Worm (Caenorhabditis elegans) whole organism, L4 larva: Measurements from ENCODE around the gene lido-2.

Experiments
- F26F4.8 ChIP-seq: fragments of 200-800 bp; sonication (Bioruptor generic); conservative IDR thresholded peaks from 2 replicates; pipeline ENCODE4 v1.3.6; 2022; ENCODE audit warnings: missing genetic modification characterization, missing compliant biosample characterization
- F44E2.7 ChIP-seq: fragments of 200-800 bp; sonication (Bioruptor generic); IDR thresholded peaks from 2 replicates; pipeline ENCODE4 v2.1.2; 2022; ENCODE audit warnings: missing genetic modification characterization, missing compliant biosample characterization
- F49E8.2 ChIP-seq: sonication (generic microtip); optimal IDR thresholded peaks from 2 replicates; lab custom pipeline; 2016; ENCODE audit warnings: missing compliant biosample characterization, mild to moderate bottlenecking, missing genetic modification characterization, borderline replicate concordance
- Y48G9A.11 ChIP-seq: fragments of 200-800 bp; sonication (Bioruptor generic); IDR thresholded peaks from 2 replicates; pipeline ENCODE4 v1.3.6; 2022; ENCODE audit warnings: missing genetic modification reagents, missing genetic modification characterization, missing compliant biosample characterization
- Y5F2A.4 ChIP-seq: fragments of 200-800 bp; sonication (Bioruptor generic); optimal IDR thresholded peaks from 2 replicates; lab custom pipeline; 2018; ENCODE audit warnings: mild to moderate bottlenecking, missing genetic modification characterization, missing compliant biosample characterization
- Y75B8A.6 ChIP-seq: fragments of 200-800 bp; sonication (Bioruptor generic); IDR thresholded peaks from 2 replicates; pipeline ENCODE4 v1.3.6; 2022; ENCODE audit warnings: missing genetic modification reagents, missing genetic modification characterization, missing compliant biosample characterization
- ZK337.2 ChIP-seq: fragments of 200-800 bp; sonication (Bioruptor generic); IDR thresholded peaks from 2 replicates; pipeline ENCODE4 v1.3.6; 2022; ENCODE audit warnings: missing genetic modification reagents, missing genetic modification characterization, missing compliant biosample characterization
- aha-1 ChIP-seq: fragments of 150-350 bp; peaks from one replicate; lab custom pipeline; 2014; ENCODE audit warnings: missing biosample characterization, missing genetic modification characterization
- aly-2 ChIP-seq: sonication (generic microtip); optimal IDR thresholded peaks from 2 replicates; lab custom pipeline; 2018; ENCODE audit warnings: missing biosample characterization, missing genetic modification characterization
- daf-12 ChIP-seq: fragments of 150-350 bp; optimal IDR thresholded peaks from 2 replicates; lab custom pipeline; 2014; ENCODE audit warnings: missing biosample characterization, missing genetic modification reagents, missing genetic modification characterization
- daf-8 ChIP-seq: fragments of 200-800 bp; sonication (Bioruptor generic); IDR thresholded peaks from 2 replicates; pipeline ENCODE4 v1.3.6; 2022; ENCODE audit warnings: missing genetic modification characterization, missing compliant biosample characterization
- dmd-6 ChIP-seq: fragments of 200-800 bp; sonication (Bioruptor generic); IDR thresholded peaks from 2 replicates; pipeline ENCODE4 v1.3.6; 2022; ENCODE audit warnings: missing genetic modification reagents, missing genetic modification characterization, missing compliant biosample characterization
- dmd-8 ChIP-seq: fragments of 200-800 bp; sonication (Bioruptor generic); IDR thresholded peaks from 2 replicates; pipeline ENCODE4 v1.3.6; 2022; ENCODE audit warnings: missing genetic modification characterization, missing compliant biosample characterization
- dpl-1 ChIP-seq: fragments of 150-350 bp; optimal IDR thresholded peaks from 2 replicates; lab custom pipeline; 2014; ENCODE audit warnings: missing biosample characterization, missing genetic modification reagents, missing genetic modification characterization
- fkh-10 ChIP-seq: fragments of 150-350 bp; optimal IDR thresholded peaks from 2 replicates; lab custom pipeline; 2014; ENCODE audit warnings: missing biosample characterization, missing genetic modification reagents, missing genetic modification characterization
- hif-1 ChIP-seq, 2 experiments: sonication (generic microtip); optimal IDR thresholded peaks; 2 replicates each; lab custom pipeline; 2016 to 2017; ENCODE audit warnings: missing compliant biosample characterization in 2 of 2, missing genetic modification characterization in 2 of 2, missing genetic modification reagents in 2 of 2, missing genotype in 2 of 2, mild to moderate bottlenecking in 1 of 2
- hlh-11 ChIP-seq: fragments of 200-800 bp; sonication (Bioruptor generic); optimal IDR thresholded peaks from 2 replicates; lab custom pipeline; 2018; ENCODE audit warnings: mild to moderate bottlenecking, missing genetic modification characterization, missing compliant biosample characterization
- hlh-30 ChIP-seq: sonication (generic microtip); optimal IDR thresholded peaks from 2 replicates; lab custom pipeline; 2017; ENCODE audit warnings: antibody characterized with exemption, mild to moderate bottlenecking, missing genetic modification characterization, missing compliant biosample characterization; ENCODE audit not compliant: insufficient read depth
- lim-7 ChIP-seq: fragments of 200-800 bp; sonication (Bioruptor generic); IDR thresholded peaks from 2 replicates; pipeline ENCODE4 v1.3.6; 2022; ENCODE audit warnings: missing genetic modification characterization, missing compliant biosample characterization
- lin-38 ChIP-seq: fragments of 200-800 bp; sonication (Bioruptor generic); IDR thresholded peaks from 2 replicates; pipeline ENCODE4 v1.3.6; 2022; ENCODE audit warnings: missing genetic modification reagents, missing genetic modification characterization, missing compliant biosample characterization
- madf-5 ChIP-seq, 2 experiments: fragments of 200-800 bp; sonication (Bioruptor generic); IDR thresholded peaks; 2 replicates each; pipeline ENCODE4 v1.3.6; 2022; ENCODE audit warnings: missing compliant biosample characterization in 2 of 2, missing genetic modification characterization in 2 of 2
- mdl-1 ChIP-seq, 2 experiments: fragments of 150-350 bp in 1 of 2; sonication (generic microtip) in 1 of 2; optimal IDR thresholded peaks; 2 replicates each; lab custom pipeline; 2014 to 2017; ENCODE audit warnings: missing biosample characterization in 2 of 2, missing genetic modification characterization in 2 of 2
- mep-1 ChIP-seq: fragments of 150-350 bp; sonication (generic microtip); optimal IDR thresholded peaks from 3 replicates; lab custom pipeline; 2014; ENCODE audit warnings: missing biosample characterization, missing genetic modification characterization
- mes-2 ChIP-seq: sonication (generic microtip); optimal IDR thresholded peaks from 2 replicates; lab custom pipeline; 2016; ENCODE audit warnings: missing genotype, mild to moderate bottlenecking, missing genetic modification characterization, missing compliant biosample characterization; ENCODE audit not compliant: poor library complexity, severe bottlenecking
- nhr-237 ChIP-seq: sonication (generic microtip); optimal IDR thresholded peaks from 2 replicates; lab custom pipeline; 2017; ENCODE audit warnings: missing biosample characterization, missing genetic modification characterization
- nhr-28 ChIP-seq: fragments of 150-350 bp; optimal IDR thresholded peaks from 2 replicates; lab custom pipeline; 2014; ENCODE audit warnings: missing biosample characterization, missing genetic modification characterization
- nhr-77 ChIP-seq: fragments of 150-350 bp; optimal IDR thresholded peaks from 2 replicates; lab custom pipeline; 2014; ENCODE audit warnings: missing biosample characterization, missing genetic modification characterization
- saeg-2 ChIP-seq: fragments of 200-800 bp; sonication (Bioruptor generic); IDR thresholded peaks from 2 replicates; pipeline ENCODE4 v1.3.6; 2022; ENCODE audit warnings: missing genetic modification reagents, missing genetic modification characterization, missing compliant biosample characterization
- set-16 ChIP-seq: fragments of 200-800 bp; sonication (Bioruptor generic); IDR thresholded peaks from 2 replicates; pipeline ENCODE4 v1.3.6; 2022; ENCODE audit warnings: missing genetic modification reagents, missing genetic modification characterization, missing compliant biosample characterization
- tra-1 ChIP-seq: fragments of 200-800 bp; sonication (Bioruptor generic); IDR thresholded peaks from 2 replicates; pipeline ENCODE4 v1.3.6; 2022; ENCODE audit warnings: missing genetic modification reagents, missing genetic modification characterization, missing compliant biosample characterization
- unc-130 ChIP-seq: sonication (generic microtip); optimal IDR thresholded peaks from 2 replicates; lab custom pipeline; 2016; ENCODE audit warnings: missing genetic modification reagents, missing genetic modification characterization, missing compliant biosample characterization
- unc-62 ChIP-seq, 3 experiments: fragments of 150-350 bp in 1 of 3; sonication (generic microtip); optimal IDR thresholded peaks in 2 of 3; peaks in 1 of 3; 1 replicate in 1 of 3; 2 replicates in 2 of 3; lab custom pipeline; 2014 to 2017; ENCODE audit warnings: missing biosample characterization in 3 of 3, missing genetic modification characterization in 3 of 3, missing genetic modification reagents in 3 of 3, missing genotype in 1 of 3
- vab-7 ChIP-seq: fragments of 200-800 bp; sonication (Bioruptor generic); IDR thresholded peaks from 2 replicates; pipeline ENCODE4 v1.3.6; 2022; ENCODE audit warnings: missing genetic modification reagents, missing genetic modification characterization, missing compliant biosample characterization
- zfp-3 ChIP-seq: fragments of 200-800 bp; sonication (Bioruptor generic); conservative IDR thresholded peaks from 2 replicates; pipeline ENCODE4 v1.3.6; 2022; ENCODE audit warnings: missing genetic modification reagents, missing genetic modification characterization, missing compliant biosample characterization
- ztf-11 ChIP-seq: fragments of 150-350 bp; optimal IDR thresholded peaks from 2 replicates; lab custom pipeline; 2014; ENCODE audit warnings: missing biosample characterization, missing genetic modification characterization

lido-2 gene

ce11 chrX:17055836-17056783, 44.4 kb downstream of the lido-2 start (continued):
- TF ChIP-seq F44E2.7 (no peak), madf-5 (GFP tag; IDR thresholded peaks at IDR 0.05; lab: Robert Waterston, UW) (no peak), vab-7 (no peak), aha-1 (tag; lab: Kevin White, UChicago) (peak; percentile 10), fkh-10 (GFP tag; lab: Kevin White, UChicago) (no peak), lin-38 (GFP tag; lab: Robert Waterston, UW) (no peak), hif-1 (tag; optimal IDR thresholded peaks at IDR 0.05; lab: Kevin White, UChicago) (no peak), tra-1 (GFP tag; lab: Robert Waterston, UW) (no peak), unc-62 (GFP tag; optimal IDR thresholded peaks at IDR 0.05 in 1 of 2; lab: Kevin White, UChicago) (no peak), unc-62 (tag; optimal IDR thresholded peaks at IDR 0.05; lab: Kevin White, UChicago) (no peak), daf-8 (GFP tag; lab: Robert Waterston, UW) (no peak), saeg-2 (no peak), Y48G9A.11 (GFP tag; lab: Robert Waterston, UW) (no peak), mep-1 (tag; lab: Kevin White, UChicago) (no peak)
- TF ChIP-seq, all 104 proteins: peak for 15

ce11 chrX:17055481-17055835, 45.1 kb downstream of the lido-2 start, which contains the start of gene gcy-11:
Gene gcy-11 (minus strand): TSS chrX:17055581.
- TF ChIP-seq dmd-8 (GFP tag; lab: Robert Waterston, UW) (0 out of 2 replicates have a peak, but pooled peaks have one; percentile 13), lim-7 (GFP tag; lab: Robert Waterston, UW) (0 out of 2 replicates have a peak, but pooled peaks have one; percentile 11), unc-62 (GFP tag; optimal IDR thresholded peaks at IDR 0.05 in 1 of 2; lab: Kevin White, UChicago) (peak in 1 of 2 experiments; percentile 11), unc-62 (tag; optimal IDR thresholded peaks at IDR 0.05; lab: Kevin White, UChicago) (no peak), aha-1 (tag; lab: Kevin White, UChicago) (peak; percentile 80), hlh-11 (tag; lab: Kevin White, UChicago) (no peak)

DNA sequence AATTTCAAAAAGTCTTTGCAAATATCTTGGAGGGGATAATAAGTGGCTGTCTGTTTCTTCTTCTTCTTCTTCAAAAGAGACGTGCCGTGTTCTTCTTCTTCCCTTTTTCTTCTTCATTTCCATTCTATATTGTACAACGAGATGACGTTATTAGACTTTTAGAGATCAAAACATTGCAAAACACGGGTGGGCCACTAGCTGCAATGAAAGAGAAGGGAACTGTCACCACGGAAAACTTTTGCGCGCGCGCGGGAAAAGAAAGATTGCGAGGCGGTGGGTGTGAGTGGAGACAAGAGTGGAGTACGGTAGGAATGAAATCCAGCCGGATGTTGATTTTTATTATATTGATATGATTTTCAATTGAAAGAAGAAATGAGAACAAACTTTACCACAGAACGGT, 46.4 kb downstream of the lido-2 start:
- TF ChIP-seq Y75B8A.6 (GFP tag; lab: Robert Waterston, UW) (no peak), unc-62 (GFP tag; optimal IDR thresholded peaks at IDR 0.05 in 1 of 2; lab: Kevin White, UChicago) (peak in 1 of 2 experiments; percentile 97), unc-62 (tag; optimal IDR thresholded peaks at IDR 0.05; lab: Kevin White, UChicago) (no peak), ZK337.2 (GFP tag; lab: Robert Waterston, UW) (no peak), dpl-1 (peak; percentile 19), Y5F2A.4 (GFP tag; lab: Kevin White, UChicago) (no peak), dmd-8 (GFP tag; lab: Robert Waterston, UW) (no peak), zfp-3 (GFP tag; lab: Robert Waterston, UW) (no peak), nhr-237 (no peak), nhr-77 (tag; lab: Kevin White, UChicago) (no peak), set-16 (GFP tag; lab: Robert Waterston, UW) (no peak), F49E8.2 (tag; lab: Kevin White, UChicago) (no peak), mes-2 (tag; lab: Kevin White, UChicago) (peak; percentile 15), F26F4.8 (GFP tag; lab: Robert Waterston, UW) (no peak), lin-38 (GFP tag; lab: Robert Waterston, UW) (no peak), hlh-30 (tag; lab: Kevin White, UChicago) (peak; percentile 25), daf-12 (tag; lab: Kevin White, UChicago) (no peak), hlh-11 (tag; lab: Kevin White, UChicago) (peak; percentile 35), mdl-1 (tag; optimal IDR thresholded peaks at IDR 0.05; lab: Kevin White, UChicago) (peak in 1 of 2 experiments; percentile 22), aly-2 (tag; lab: Kevin White, UChicago) (no peak), mep-1 (tag; lab: Kevin White, UChicago) (no peak), F44E2.7 (no peak), ztf-11 (no peak), nhr-28 (tag; lab: Kevin White, UChicago) (peak; percentile 56), unc-130 (no peak), aha-1 (tag; lab: Kevin White, UChicago) (peak; percentile 44), dmd-6 (GFP tag; lab: Robert Waterston, UW) (no peak)
